Fruit fly (Drosophila melanogaster) whole organism, embryonic: ENCODE results near the gene Hpr1.

Experiments used
- CG11560 ChIP-seq: fragments of 200-800 bp; sonication (Bioruptor generic); IDR thresholded peaks from 3 replicates; pipeline ENCODE4 v1.3.6; 2022; ENCODE audit warnings: missing biosample characterization, missing genetic modification characterization
- CG12942 ChIP-seq: fragments of 200-800 bp; sonication (Bioruptor generic); optimal IDR thresholded peaks from 3 replicates; lab custom pipeline; 2016; ENCODE audit warnings: missing biosample characterization, missing genetic modification characterization
- CG14014 ChIP-seq: fragments of 200-800 bp; sonication (Bioruptor generic); IDR thresholded peaks from 2 replicates; pipeline ENCODE4 v1.3.6; 2022; ENCODE audit warnings: missing biosample characterization, missing genetic modification characterization
- CG15011 ChIP-seq: fragments of 200-800 bp; sonication (Bioruptor generic); optimal IDR thresholded peaks from 3 replicates; lab custom pipeline; 2018; ENCODE audit warnings: missing biosample characterization, mild to moderate bottlenecking, missing genetic modification characterization
- CG15479 ChIP-seq: fragments of 200-800 bp; sonication (Bioruptor generic); optimal IDR thresholded peaks from 3 replicates; lab custom pipeline; 2019; ENCODE audit warnings: missing biosample characterization, mild to moderate bottlenecking, missing genetic modification characterization, moderate library complexity
- CG16815 ChIP-seq: fragments of 200-800 bp; sonication (Bioruptor generic); optimal IDR thresholded peaks from 3 replicates; lab custom pipeline; 2017; ENCODE audit warnings: missing biosample characterization, mild to moderate bottlenecking, missing genetic modification characterization
- CG1792 ChIP-seq: fragments of 200-800 bp; sonication (Bioruptor generic); optimal IDR thresholded peaks from 2 replicates; lab custom pipeline; 2016; ENCODE audit warnings: missing biosample characterization, missing genetic modification characterization
- CG2120 ChIP-seq: fragments of 200-800 bp; sonication (Bioruptor generic); optimal IDR thresholded peaks from 3 replicates; lab custom pipeline; 2016; ENCODE audit warnings: missing biosample characterization, missing genetic modification characterization
- CG2129 ChIP-seq: fragments of 200-800 bp; sonication (Bioruptor generic); IDR thresholded peaks from 2 replicates; pipeline ENCODE4 v1.3.6; 2022; ENCODE audit warnings: missing biosample characterization, missing genetic modification characterization; ENCODE audit not compliant: partially characterized antibody
- CG2678 ChIP-seq: fragments of 200-800 bp; sonication (Bioruptor generic); optimal IDR thresholded peaks from 3 replicates; lab custom pipeline; 2019; ENCODE audit warnings: missing biosample characterization, mild to moderate bottlenecking, missing genetic modification characterization, moderate library complexity
- CG34376 ChIP-seq: fragments of 200-800 bp; sonication (Bioruptor generic); optimal IDR thresholded peaks from 2 replicates; lab custom pipeline; 2018; ENCODE audit warnings: missing biosample characterization, mild to moderate bottlenecking, missing genetic modification characterization
- CG4730 ChIP-seq: fragments of 200-800 bp; sonication (Bioruptor generic); IDR thresholded peaks from 2 replicates; pipeline ENCODE4 v1.3.6; 2022; ENCODE audit warnings: missing biosample characterization, missing genetic modification characterization
- CG4854 ChIP-seq: fragments of 200-800 bp; sonication (Bioruptor generic); optimal IDR thresholded peaks from 2 replicates; lab custom pipeline; 2016; ENCODE audit warnings: missing biosample characterization, missing genetic modification characterization, inconsistent platforms
- CG5953 ChIP-seq: fragments of 200-800 bp; sonication (Bioruptor generic); IDR thresholded peaks from 2 replicates; pipeline ENCODE4 v1.3.6; 2022; ENCODE audit warnings: missing biosample characterization, missing genetic modification characterization
- CG6272 ChIP-seq: fragments of 200-800 bp; sonication (Bioruptor generic); IDR thresholded peaks from 2 replicates; pipeline ENCODE4 v1.3.6; 2022; ENCODE audit warnings: missing biosample characterization, missing genetic modification characterization
- CG8089 ChIP-seq: fragments of 200-800 bp; sonication (Bioruptor generic); optimal IDR thresholded peaks from 3 replicates; lab custom pipeline; 2016; ENCODE audit warnings: missing biosample characterization, missing genetic modification characterization
- CG8290 ChIP-seq, 3 experiments: fragments of 200-800 bp; sonication (Bioruptor generic); optimal IDR thresholded peaks; 2 replicates each; lab custom pipeline; 2016 to 2019; ENCODE audit warnings: missing biosample characterization in 3 of 3, missing genetic modification characterization in 3 of 3, mild to moderate bottlenecking in 2 of 3, moderate library complexity in 1 of 3
- CG8359 ChIP-seq: fragments of 200-800 bp; sonication (Bioruptor generic); optimal IDR thresholded peaks from 2 replicates; lab custom pipeline; 2017; ENCODE audit warnings: missing biosample characterization, mild to moderate bottlenecking, missing genetic modification characterization, borderline replicate concordance
- CG9215 ChIP-seq: fragments of 200-800 bp; sonication (Bioruptor generic); IDR thresholded peaks from 2 replicates; pipeline ENCODE4 v1.3.6; 2022; ENCODE audit warnings: missing biosample characterization, missing genetic modification characterization
- CG9727 ChIP-seq: fragments of 200-800 bp; sonication (Bioruptor generic); optimal IDR thresholded peaks from 3 replicates; lab custom pipeline; 2017; ENCODE audit warnings: missing biosample characterization, mild to moderate bottlenecking, missing genetic modification characterization
- Dad ChIP-seq: fragments of 200-800 bp; sonication (Bioruptor generic); optimal IDR thresholded peaks from 3 replicates; lab custom pipeline; 2016; ENCODE audit warnings: missing biosample characterization, missing genetic modification characterization
- ERR ChIP-seq: fragments of 200-800 bp; sonication (Bioruptor generic); optimal IDR thresholded peaks from 2 replicates; lab custom pipeline; 2016; ENCODE audit warnings: missing biosample characterization, missing genetic modification characterization
- Fer1 ChIP-seq: fragments of 200-800 bp; sonication (Bioruptor generic); optimal IDR thresholded peaks from 2 replicates; lab custom pipeline; 2017; ENCODE audit warnings: missing biosample characterization, mild to moderate bottlenecking, missing genetic modification characterization
- HLH3B ChIP-seq: fragments of 200-800 bp; sonication (Bioruptor generic); IDR thresholded peaks from 2 replicates; pipeline ENCODE4 v1.3.6; 2022; ENCODE audit warnings: missing biosample characterization, missing genetic modification characterization
- Lpt ChIP-seq: fragments of >200 bp; optimal IDR thresholded peaks from 2 replicates; lab custom pipeline; 2018; ENCODE audit warnings: missing biosample characterization, missing genetic modification characterization
- PHDP ChIP-seq: fragments of 200-800 bp; sonication (Bioruptor generic); optimal IDR thresholded peaks from 3 replicates; lab custom pipeline; 2018; ENCODE audit warnings: missing biosample characterization, mild to moderate bottlenecking, missing genetic modification characterization, moderate library complexity
- Six4 ChIP-seq: fragments of 200-800 bp; sonication (Bioruptor generic); optimal IDR thresholded peaks from 2 replicates; lab custom pipeline; 2016; ENCODE audit warnings: missing biosample characterization, missing genetic modification characterization
- Trl ChIP-seq, 3 experiments: fragments of >200 bp in 2 of 3; fragments of 200-800 bp in 1 of 3; sonication (Bioruptor generic) in 1 of 3; optimal IDR thresholded peaks; 2 replicates in 1 of 3; 3 replicates in 2 of 3; lab custom pipeline; 2016 to 2017; ENCODE audit warnings: missing biosample characterization in 1 of 3, missing genetic modification characterization in 1 of 3
- al ChIP-seq: fragments of 200-800 bp; sonication (Bioruptor generic); IDR thresholded peaks from 2 replicates; pipeline ENCODE4 v1.3.6; 2022; ENCODE audit warnings: missing biosample characterization, missing genetic modification characterization
- ato ChIP-seq: fragments of 200-800 bp; sonication (Bioruptor generic); IDR thresholded peaks from 2 replicates; pipeline ENCODE4 v1.3.6; 2022; ENCODE audit warnings: missing biosample characterization, missing genetic modification characterization; ENCODE audit not compliant: partially characterized antibody
- bab2 ChIP-seq: fragments of 200-800 bp; sonication (Bioruptor generic); optimal IDR thresholded peaks from 2 replicates; lab custom pipeline; 2016; ENCODE audit warnings: missing biosample characterization, missing genetic modification characterization
- br ChIP-seq: fragments of >200 bp; optimal IDR thresholded peaks from 2 replicates; lab custom pipeline; 2017
- ems ChIP-seq: fragments of 200-800 bp; sonication (Bioruptor generic); optimal IDR thresholded peaks from 3 replicates; lab custom pipeline; 2016; ENCODE audit warnings: missing biosample characterization, missing genetic modification characterization
- hth ChIP-seq: fragments of >200 bp; optimal IDR thresholded peaks from 2 replicates; lab custom pipeline; 2017; ENCODE audit warnings: inconsistent platforms
- lab ChIP-seq: fragments of 200-800 bp; sonication (Bioruptor generic); optimal IDR thresholded peaks from 3 replicates; lab custom pipeline; 2017; ENCODE audit warnings: missing biosample characterization, missing genetic modification characterization, mild to moderate bottlenecking, moderate library complexity, missing genetic modification reagents
- lbe ChIP-seq: fragments of 200-800 bp; sonication (Bioruptor generic); optimal IDR thresholded peaks from 2 replicates; lab custom pipeline; 2016; ENCODE audit warnings: missing biosample characterization, mild to moderate bottlenecking, missing genetic modification characterization
- lov ChIP-seq, 2 experiments: fragments of 200-800 bp in 1 of 2; fragments of >200 bp in 1 of 2; sonication (Bioruptor generic) in 1 of 2; IDR thresholded peaks in 1 of 2; optimal IDR thresholded peaks in 1 of 2; 2 replicates in 1 of 2; 3 replicates in 1 of 2; pipeline versions ENCODE4 v1.3.6 to Lab custom; 2017 to 2022; ENCODE audit warnings: missing biosample characterization in 1 of 2, missing genetic modification characterization in 1 of 2
- mam ChIP-seq: fragments of 200-800 bp; sonication (Bioruptor generic); optimal IDR thresholded peaks from 3 replicates; lab custom pipeline; 2016; ENCODE audit warnings: missing biosample characterization, missing genetic modification characterization
- nmo ChIP-seq: fragments of 200-800 bp; sonication (Bioruptor generic); optimal IDR thresholded peaks from 2 replicates; lab custom pipeline; 2018; ENCODE audit warnings: missing biosample characterization, mild to moderate bottlenecking, missing genetic modification characterization, moderate library complexity
- peb ChIP-seq: fragments of 200-800 bp; sonication (Bioruptor generic); IDR thresholded peaks from 2 replicates; pipeline ENCODE4 v1.3.6; 2022; ENCODE audit warnings: missing biosample characterization, missing genetic modification characterization
- pho ChIP-seq: fragments of 200-800 bp; sonication (Bioruptor generic); optimal IDR thresholded peaks from 2 replicates; lab custom pipeline; 2016; ENCODE audit warnings: missing biosample characterization, missing genetic modification characterization
- sc ChIP-seq, 3 experiments: fragments of >200 bp in 2 of 3; fragments of 200-800 bp in 1 of 3; sonication (Bioruptor generic) in 1 of 3; optimal IDR thresholded peaks; 2 replicates in 2 of 3; 3 replicates in 1 of 3; lab custom pipeline; 2017; ENCODE audit warnings: mild to moderate bottlenecking in 1 of 3, missing biosample characterization in 1 of 3, missing genetic modification characterization in 1 of 3, missing genetic modification reagents in 1 of 3
- sr ChIP-seq: fragments of 200-800 bp; sonication (Bioruptor generic); IDR thresholded peaks from 3 replicates; pipeline ENCODE4 v1.3.6; 2022; ENCODE audit warnings: missing biosample characterization, missing genetic modification characterization
- zen ChIP-seq: fragments of 200-800 bp; sonication (Bioruptor generic); optimal IDR thresholded peaks from 3 replicates; lab custom pipeline; 2018; ENCODE audit warnings: missing biosample characterization, mild to moderate bottlenecking, missing genetic modification characterization, moderate library complexity
- zen2 ChIP-seq: fragments of 200-800 bp; sonication (Bioruptor generic); IDR thresholded peaks from 3 replicates; pipeline ENCODE4 v1.3.6; 2022; ENCODE audit warnings: missing biosample characterization, missing genetic modification characterization; ENCODE audit not compliant: partially characterized antibody
- zf30C ChIP-seq: fragments of 200-800 bp; sonication (Bioruptor generic); optimal IDR thresholded peaks from 3 replicates; lab custom pipeline; 2018; ENCODE audit warnings: missing biosample characterization, mild to moderate bottlenecking, missing genetic modification characterization

Hpr1 gene

dm6 chr3R:5789025-5789953, 32.0 kb downstream of the Hpr1 start, which contains the start of the genes Hat1 and Rpn5 (continued):
- TF ChIP-seq CG4854, result peak; percentile 80
- TF ChIP-seq CG14014, result peak; percentile 61; the same call in 1 of the 2 replicates
- TF ChIP-seq CG2129 (GFP tag; lab: Robert Waterston, UW), result peak; percentile 52
- TF ChIP-seq CG34376 (GFP tag; lab: Kevin White, UChicago), result peak; percentile 12
- TF ChIP-seq Six4 (GFP tag; lab: Kevin White, UChicago), result peak; percentile 74
- TF ChIP-seq CG12942, result peak; percentile 88
- TF ChIP-seq Lpt (GFP tag; lab: Kevin White, UChicago), result no peak
- peak; percentile 53; the same call in 1 of the 3 replicates for TF ChIP-seq CG11560 (tag; lab: Robert Waterston, UW)
- TF ChIP-seq ato (GFP tag; lab: Robert Waterston, UW), result 0 out of 2 replicates have a peak, but pooled peaks have one; percentile 13
- peak; percentile 91 for TF ChIP-seq bab2 (GFP tag; lab: Kevin White, UChicago)
- TF ChIP-seq HLH3B, result peak; percentile 6; the same call in 1 of the 2 replicates
- TF ChIP-seq nmo (GFP tag; lab: Kevin White, UChicago), result peak; percentile 87
- peak; percentile 87 for TF ChIP-seq CG8089 (GFP tag; lab: Kevin White, UChicago)
- TF ChIP-seq CG1792, result peak; percentile 75
- peak; percentile 96 for TF ChIP-seq CG2120 (GFP tag; lab: Kevin White, UChicago)
- no peak for TF ChIP-seq Trl (optimal IDR thresholded peaks at IDR 0.05; lab: Kevin White, UChicago)
- TF ChIP-seq Trl (GFP tag; optimal IDR thresholded peaks at IDR 0.05; lab: Kevin White, UChicago), result peak; percentile 93
- TF ChIP-seq CG6272 (GFP tag; lab: Robert Waterston, UW), result peak; percentile 49
- TF ChIP-seq ERR, result peak; percentile 78
- TF ChIP-seq CG15479 (GFP tag; lab: Kevin White, UChicago), result peak; percentile 41
- peak; percentile 83 for TF ChIP-seq lab (GFP tag; lab: Kevin White, UChicago)
- TF ChIP-seq br, result no peak
- TF ChIP-seq mam (GFP tag; lab: Kevin White, UChicago), result peak; percentile 95
- TF ChIP-seq CG9727 (GFP tag; lab: Kevin White, UChicago), result peak; percentile 87
- peak; percentile 52 for TF ChIP-seq Fer1 (GFP tag; lab: Kevin White, UChicago)
- TF ChIP-seq CG2678 (tag; lab: Kevin White, UChicago), result peak; percentile 80
- no peak for TF ChIP-seq sc (optimal IDR thresholded peaks at IDR 0.05; lab: Kevin White, UChicago)
- TF ChIP-seq sc (GFP tag; optimal IDR thresholded peaks at IDR 0.05; lab: Kevin White, UChicago), result peak; percentile 63
- TF ChIP-seq ems (GFP tag; lab: Kevin White, UChicago), result peak; percentile 90
- peak; percentile 95 for TF ChIP-seq pho (GFP tag; lab: Kevin White, UChicago)
- peak; percentile 58 for TF ChIP-seq CG15011 (GFP tag; lab: Kevin White, UChicago)
- TF ChIP-seq zen (tag; lab: Kevin White, UChicago), result peak; percentile 83
- no peak for TF ChIP-seq CG5953 (GFP tag; lab: Robert Waterston, UW)
- no peak for TF ChIP-seq peb (GFP tag; lab: Robert Waterston, UW)
- no peak for TF ChIP-seq hth (lab: Kevin White, UChicago)
- TF ChIP-seq PHDP (tag; lab: Kevin White, UChicago), result peak; percentile 66
- TF ChIP-seq lov (optimal IDR thresholded peaks at IDR 0.05; lab: Kevin White, UChicago), result no peak
- no peak for TF ChIP-seq lov (GFP tag; IDR thresholded peaks at IDR 0.05; lab: Robert Waterston, UW)
- no peak for TF ChIP-seq zf30C
- TF ChIP-seq lbe, result peak; percentile 79
- TF ChIP-seq CG8290 (GFP tag; optimal IDR thresholded peaks at IDR 0.05; lab: Kevin White, UChicago), result peak; percentile 87
- peak; percentile 79 to 85 for TF ChIP-seq CG8290 (tag; optimal IDR thresholded peaks at IDR 0.05; lab: Kevin White, UChicago)
- no peak for TF ChIP-seq sr (GFP tag; lab: Robert Waterston, UW)
- peak; percentile 66; the same call in 2 of the 3 replicates for TF ChIP-seq zen2 (GFP tag; lab: Robert Waterston, UW)
- TF ChIP-seq Dad (GFP tag; lab: Kevin White, UChicago), result peak; percentile 88
- TF ChIP-seq CG4730 (GFP tag; lab: Robert Waterston, UW), result peak; percentile 4; the same call in 1 of the 2 replicates
- TF ChIP-seq al (GFP tag; lab: Robert Waterston, UW), result peak; percentile 60; the same call in 1 of the 2 replicates
- TF ChIP-seq CG16815, result peak; percentile 85
- peak; percentile 79 for TF ChIP-seq CG9215 (GFP tag; lab: Robert Waterston, UW)
- no peak for TF ChIP-seq CG8359 (GFP tag; lab: Kevin White, UChicago)
